Worm (Caenorhabditis elegans) whole organism, late embryonic: ENCODE measurements around the gene fnta-1.

Experiments used
- C08G9.2 ChIP-seq: sonication (generic microtip); optimal IDR thresholded peaks from 2 replicates; lab custom pipeline; 2016; ENCODE audit warnings: mild to moderate bottlenecking, missing genetic modification characterization, moderate library complexity, missing compliant biosample characterization
- K09A11.1 ChIP-seq: sonication (generic microtip); optimal IDR thresholded peaks from 2 replicates; lab custom pipeline; 2017; ENCODE audit warnings: antibody characterized with exemption, mild to moderate bottlenecking, missing genetic modification characterization, missing compliant biosample characterization; ENCODE audit not compliant: insufficient read depth
- ahr-1 ChIP-seq: sonication (generic microtip); optimal IDR thresholded peaks from 2 replicates; lab custom pipeline; 2016; ENCODE audit warnings: missing genetic modification characterization, missing compliant biosample characterization
- ama-1 ChIP-seq: fragments of 150-350 bp; optimal IDR thresholded peaks from 2 replicates; lab custom pipeline; 2014
- ceh-18 ChIP-seq: sonication (generic microtip); optimal IDR thresholded peaks from 2 replicates; lab custom pipeline; 2016; ENCODE audit warnings: missing genetic modification characterization, missing compliant biosample characterization
- ceh-19 ChIP-seq: fragments of 200-800 bp; sonication (Bioruptor generic); optimal IDR thresholded peaks from 2 replicates; lab custom pipeline; 2018; ENCODE audit warnings: mild to moderate bottlenecking, missing genetic modification characterization, missing compliant biosample characterization
- ceh-2 ChIP-seq: sonication (generic microtip); optimal IDR thresholded peaks from 2 replicates; lab custom pipeline; 2016; ENCODE audit warnings: missing genotype, missing genetic modification characterization, missing compliant biosample characterization
- ceh-24 ChIP-seq: sonication (generic microtip); optimal IDR thresholded peaks from 2 replicates; lab custom pipeline; 2016; ENCODE audit warnings: mild to moderate bottlenecking, missing genetic modification characterization, missing compliant biosample characterization
- ceh-31 ChIP-seq: sonication (generic microtip); optimal IDR thresholded peaks from 2 replicates; lab custom pipeline; 2016; ENCODE audit warnings: missing genetic modification characterization, missing compliant biosample characterization
- ceh-34 ChIP-seq: sonication (generic microtip); optimal IDR thresholded peaks from 2 replicates; lab custom pipeline; 2016; ENCODE audit warnings: mild to moderate bottlenecking, missing genetic modification characterization, missing compliant biosample characterization
- ceh-45 ChIP-seq: fragments of 200-800 bp; sonication (Bioruptor generic); IDR thresholded peaks from 2 replicates; pipeline ENCODE4 v1.3.6; 2022; ENCODE audit warnings: missing genetic modification reagents, missing genetic modification characterization, missing compliant biosample characterization
- ceh-48 ChIP-seq: sonication (generic microtip); optimal IDR thresholded peaks from 2 replicates; lab custom pipeline; 2016; ENCODE audit warnings: missing genetic modification characterization, inconsistent platforms, missing compliant biosample characterization
- ceh-6 ChIP-seq: fragments of 200-800 bp; sonication (Bioruptor generic); optimal IDR thresholded peaks from 2 replicates; lab custom pipeline; 2018; ENCODE audit warnings: mild to moderate bottlenecking, missing genetic modification characterization, missing compliant biosample characterization
- elt-2 ChIP-seq: sonication (generic microtip); optimal IDR thresholded peaks from 2 replicates; lab custom pipeline; 2016; ENCODE audit warnings: missing genetic modification reagents, missing genetic modification characterization, missing compliant biosample characterization
- eyg-1 ChIP-seq: sonication (generic microtip); optimal IDR thresholded peaks from 2 replicates; lab custom pipeline; 2016; ENCODE audit warnings: missing genotype, missing genetic modification characterization, missing compliant biosample characterization
- fkh-10 ChIP-seq: fragments of 150-350 bp; optimal IDR thresholded peaks from 2 replicates; lab custom pipeline; 2014; ENCODE audit warnings: missing biosample characterization, missing genetic modification reagents, missing genetic modification characterization
- gmeb-2 ChIP-seq: sonication (generic microtip); optimal IDR thresholded peaks from 2 replicates; lab custom pipeline; 2016; ENCODE audit warnings: missing genetic modification characterization, inconsistent platforms, missing compliant biosample characterization
- hlh-15 ChIP-seq: sonication (generic microtip); optimal IDR thresholded peaks from 2 replicates; lab custom pipeline; 2016; ENCODE audit warnings: missing genetic modification characterization, missing compliant biosample characterization
- hlh-30 ChIP-seq: sonication (generic microtip); optimal IDR thresholded peaks from 2 replicates; lab custom pipeline; 2017; ENCODE audit warnings: antibody characterized with exemption, missing genetic modification characterization, missing compliant biosample characterization; ENCODE audit not compliant: insufficient read depth
- hlh-6 ChIP-seq: sonication (generic microtip); optimal IDR thresholded peaks from 2 replicates; lab custom pipeline; 2016; ENCODE audit warnings: missing genotype, missing genetic modification characterization, missing compliant biosample characterization
- hlh-8 ChIP-seq: sonication (generic microtip); optimal IDR thresholded peaks from 2 replicates; lab custom pipeline; 2016; ENCODE audit warnings: missing genotype, missing genetic modification characterization, missing compliant biosample characterization
- lim-6 ChIP-seq: sonication (generic microtip); optimal IDR thresholded peaks from 2 replicates; lab custom pipeline; 2016; ENCODE audit warnings: missing genetic modification characterization, missing compliant biosample characterization
- nfya-1 ChIP-seq: sonication (generic microtip); optimal IDR thresholded peaks from 2 replicates; lab custom pipeline; 2017; ENCODE audit warnings: missing genetic modification characterization, mild to moderate bottlenecking, missing compliant biosample characterization, antibody characterized with exemption, moderate library complexity
- nhr-11 ChIP-seq: fragments of 150-350 bp; optimal IDR thresholded peaks from 2 replicates; lab custom pipeline; 2014; ENCODE audit warnings: missing biosample characterization, missing genetic modification characterization
- nhr-232 ChIP-seq: sonication (generic microtip); optimal IDR thresholded peaks from 2 replicates; lab custom pipeline; 2016; ENCODE audit warnings: missing genetic modification characterization, missing compliant biosample characterization
- npax-4 ChIP-seq: sonication (generic microtip); optimal IDR thresholded peaks from 2 replicates; lab custom pipeline; 2016; ENCODE audit warnings: missing genetic modification characterization, missing compliant biosample characterization
- odd-2 ChIP-seq: sonication (generic microtip); optimal IDR thresholded peaks from 2 replicates; lab custom pipeline; 2017; ENCODE audit warnings: antibody characterized with exemption, mild to moderate bottlenecking, missing genetic modification characterization, missing compliant biosample characterization
- pag-3 ChIP-seq: sonication (generic microtip); optimal IDR thresholded peaks from 2 replicates; lab custom pipeline; 2016; ENCODE audit warnings: missing compliant biosample characterization, missing genetic modification characterization, borderline replicate concordance
- pat-9 ChIP-seq: fragments of 200-800 bp; sonication (Bioruptor generic); optimal IDR thresholded peaks from 2 replicates; lab custom pipeline; 2018; ENCODE audit warnings: mild to moderate bottlenecking, missing genetic modification characterization, moderate library complexity, missing compliant biosample characterization
- pax-1 ChIP-seq: fragments of 150-350 bp; optimal IDR thresholded peaks from 2 replicates; lab custom pipeline; 2014; ENCODE audit warnings: missing biosample characterization, missing genetic modification characterization
- pha-4 ChIP-seq: fragments of 150-350 bp; optimal IDR thresholded peaks from 2 replicates; lab custom pipeline; 2018; ENCODE audit warnings: missing biosample characterization, missing genetic modification reagents, missing genetic modification characterization
- pqm-1 ChIP-seq: sonication (generic microtip); optimal IDR thresholded peaks from 2 replicates; lab custom pipeline; 2016; ENCODE audit warnings: missing genetic modification characterization, missing compliant biosample characterization
- rnt-1 ChIP-seq: sonication (generic microtip); optimal IDR thresholded peaks from 2 replicates; lab custom pipeline; 2016; ENCODE audit warnings: missing genetic modification characterization, missing compliant biosample characterization
- sdc-2 ChIP-seq: sonication (generic microtip); optimal IDR thresholded peaks from 2 replicates; lab custom pipeline; 2016; ENCODE audit warnings: missing genotype, missing genetic modification characterization, missing compliant biosample characterization
- sox-4 ChIP-seq: sonication (generic microtip); optimal IDR thresholded peaks from 2 replicates; lab custom pipeline; 2017; ENCODE audit warnings: mild to moderate bottlenecking, missing genetic modification characterization, inconsistent platforms, missing compliant biosample characterization
- tbx-2 ChIP-seq: sonication (generic microtip); optimal IDR thresholded peaks from 2 replicates; lab custom pipeline; 2016; ENCODE audit warnings: missing genetic modification characterization, missing compliant biosample characterization
- ttx-3 ChIP-seq: sonication (generic microtip); optimal IDR thresholded peaks from 2 replicates; lab custom pipeline; 2016; ENCODE audit warnings: missing genetic modification reagents, missing genetic modification characterization, missing compliant biosample characterization
- unc-42 ChIP-seq: sonication (generic microtip); optimal IDR thresholded peaks from 2 replicates; lab custom pipeline; 2016; ENCODE audit warnings: missing genotype, missing genetic modification characterization, missing compliant biosample characterization
- unc-55 ChIP-seq: sonication (generic microtip); optimal IDR thresholded peaks from 2 replicates; lab custom pipeline; 2017; ENCODE audit warnings: missing biosample characterization, missing genetic modification reagents, missing genetic modification characterization
- unc-86 ChIP-seq: sonication (generic microtip); optimal IDR thresholded peaks from 2 replicates; lab custom pipeline; 2016; ENCODE audit warnings: missing genetic modification characterization, missing compliant biosample characterization
- ztf-16 ChIP-seq: sonication (generic microtip); optimal IDR thresholded peaks from 2 replicates; lab custom pipeline; 2017; ENCODE audit warnings: missing genetic modification characterization, missing compliant biosample characterization

fnta-1 gene

ce11 chrIV:262460-262859 lies 22.4 kb upstream of the fnta-1 start:
- no peak for TF ChIP-seq nfya-1 (tag; lab: Kevin White, UChicago)
- no peak for TF ChIP-seq eyg-1 (tag; lab: Kevin White, UChicago)
- TF ChIP-seq elt-2 (tag; lab: Kevin White, UChicago), result no peak
- no peak for TF ChIP-seq ceh-18 (tag; lab: Kevin White, UChicago)
- no peak for TF ChIP-seq ceh-6
- TF ChIP-seq nhr-11, result no peak
- TF ChIP-seq ceh-19 (GFP tag; lab: Kevin White, UChicago), result no peak
- no peak for TF ChIP-seq ama-1 (lab: Kevin White, UChicago)
- TF ChIP-seq ceh-45 (GFP tag; lab: Robert Waterston, UW), result no peak
- no peak for TF ChIP-seq ceh-24 (tag; lab: Kevin White, UChicago)
- TF ChIP-seq npax-4 (tag; lab: Kevin White, UChicago), result no peak
- TF ChIP-seq, all 69 proteins: peak for 0

- peak; percentile 48 for TF ChIP-seq pax-1 (tag; lab: Kevin White, UChicago)
- peak; percentile 88 for TF ChIP-seq unc-42
- TF ChIP-seq ttx-3 (tag; lab: Kevin White, UChicago), result no peak
- peak; percentile 6 for TF ChIP-seq elt-2 (tag; lab: Kevin White, UChicago)
- TF ChIP-seq ceh-48 (tag; lab: Kevin White, UChicago), result peak; percentile 42
Observed at ce11 chrIV:261607-262006, 21.5 kb upstream of the fnta-1 start, which contains the start of gene pqbp-1.1. TSS of gene pqbp-1.1 (minus strand) at chrIV:261683.

DNA sequence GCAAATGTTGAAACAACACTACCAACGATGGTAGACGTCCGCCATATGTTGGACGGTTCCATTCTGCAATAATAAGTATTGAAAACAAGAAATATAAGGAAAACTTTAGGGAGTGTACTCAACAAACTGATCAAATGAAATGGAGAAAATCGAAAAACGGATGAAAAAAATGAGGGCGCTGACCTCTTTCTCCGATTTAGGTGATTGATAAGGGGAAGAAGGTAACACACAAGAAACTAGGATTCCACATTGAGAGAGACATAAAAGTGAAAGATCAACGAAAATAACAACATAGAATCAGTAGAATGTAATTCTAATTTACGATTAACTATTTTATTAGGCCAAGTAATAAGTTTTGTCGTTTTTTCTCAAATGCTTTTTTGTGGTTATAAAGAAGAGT lies 19.0 kb upstream of the fnta-1 start, which contains the start of gene dpy-9:
Gene dpy-9, minus strand, starts transcription at position 63 of the 400 bp plus-strand sequence.
- TF ChIP-seq ceh-24 (tag; lab: Kevin White, UChicago), result no peak
- TF ChIP-seq unc-55 (GFP tag; lab: Kevin White, UChicago), result no peak
- TF ChIP-seq hlh-15 (tag; lab: Kevin White, UChicago), result no peak
- TF ChIP-seq lim-6, result no peak
- TF ChIP-seq pat-9 (tag; lab: Kevin White, UChicago), result no peak
- TF ChIP-seq hlh-8 (tag; lab: Kevin White, UChicago), result no peak
- TF ChIP-seq, all 69 proteins: peak for 0

DNA sequence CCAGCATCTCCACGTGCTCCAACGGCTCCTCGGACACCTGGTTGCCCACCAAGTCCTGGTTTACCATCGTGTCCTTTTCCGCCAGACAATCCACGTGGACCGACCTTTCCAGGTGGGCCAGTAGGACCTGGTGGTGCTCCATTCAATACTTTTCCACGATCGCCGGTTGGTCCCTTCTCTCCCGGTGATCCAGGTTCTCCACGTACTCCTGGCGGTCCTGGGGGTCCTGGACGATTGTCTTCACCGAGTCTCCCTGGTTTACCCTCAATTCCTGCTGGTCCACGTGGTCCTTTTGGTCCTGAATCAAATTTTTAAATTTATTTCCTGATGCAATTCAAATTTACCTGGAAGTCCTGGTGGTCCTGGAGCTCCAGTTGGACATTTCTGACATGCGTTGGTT lies 18.3 kb upstream of the fnta-1 start:
- no peak for TF ChIP-seq hlh-6
- TF ChIP-seq, all 69 proteins: peak for 0

ce11 chrIV:257095-257494 lies 17.0 kb upstream of the fnta-1 start, which contains the start of gene R02D3.8:
TSS of gene R02D3.8 (minus strand) at chrIV:257203.
- TF ChIP-seq C08G9.2 (tag; lab: Kevin White, UChicago) (peak; percentile 12), ama-1 (lab: Kevin White, UChicago) (no peak), gmeb-2 (tag; lab: Kevin White, UChicago) (no peak), tbx-2 (tag; lab: Kevin White, UChicago) (peak; percentile 27), ceh-31 (tag; lab: Kevin White, UChicago) (peak; percentile 41)

DNA sequence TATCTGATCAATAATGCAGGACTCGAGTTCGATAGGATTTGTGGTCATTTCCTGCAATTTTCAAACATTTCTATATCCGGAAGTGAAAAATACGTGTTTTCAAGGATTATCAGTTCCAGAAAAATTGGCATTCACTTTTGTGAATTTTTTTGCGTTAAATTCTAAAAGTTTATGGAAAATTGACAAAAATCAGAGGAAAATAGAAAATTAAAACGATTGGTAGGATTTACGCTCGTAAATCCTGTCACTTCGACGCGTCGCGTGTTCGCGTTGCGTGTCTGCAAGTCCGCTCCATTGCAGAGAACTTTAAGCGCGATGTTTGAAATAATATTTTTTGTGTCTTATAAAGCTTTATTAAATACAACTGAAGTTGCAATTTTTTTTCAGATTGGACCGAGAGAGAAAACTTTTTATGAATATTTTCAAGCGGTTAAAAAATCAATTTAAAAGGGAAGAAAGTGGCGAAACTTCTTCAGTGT lies 15.3 kb upstream of the fnta-1 start, which contains the start of gene rcat-1:
Gene rcat-1, minus strand, starts transcription at position 51 of the 479 bp plus-strand sequence.
- TF ChIP-seq lim-6 (no peak), hlh-8 (tag; lab: Kevin White, UChicago) (no peak), K09A11.1 (tag; lab: Kevin White, UChicago) (no peak), sdc-2 (tag; lab: Kevin White, UChicago) (no peak), pax-1 (tag; lab: Kevin White, UChicago) (peak; percentile 64), fkh-10 (GFP tag; lab: Kevin White, UChicago) (no peak), pat-9 (tag; lab: Kevin White, UChicago) (no peak), odd-2 (tag; lab: Kevin White, UChicago) (no peak), ahr-1 (tag; lab: Kevin White, UChicago) (no peak), ceh-2 (tag; lab: Kevin White, UChicago) (no peak), ceh-19 (GFP tag; lab: Kevin White, UChicago) (no peak), rnt-1 (tag; lab: Kevin White, UChicago) (peak; percentile 7), unc-42 (peak; percentile 67), npax-4 (tag; lab: Kevin White, UChicago) (no peak), sox-4 (tag; lab: Kevin White, UChicago) (no peak), pag-3 (tag; lab: Kevin White, UChicago) (no peak), hlh-30 (tag; lab: Kevin White, UChicago) (no peak), nhr-232 (tag; lab: Kevin White, UChicago) (no peak), pqm-1 (tag; lab: Kevin White, UChicago) (no peak), pha-4 (tag; lab: Kevin White, UChicago) (no peak), ceh-34 (tag; lab: Kevin White, UChicago) (peak; percentile 48), unc-86 (no peak), ztf-16 (tag; lab: Kevin White, UChicago) (peak; percentile 32), ceh-31 (tag; lab: Kevin White, UChicago) (peak; percentile 54), elt-2 (tag; lab: Kevin White, UChicago) (peak; percentile 45), eyg-1 (tag; lab: Kevin White, UChicago) (no peak), ceh-45 (GFP tag; lab: Robert Waterston, UW) (no peak)
